Worm (Caenorhabditis elegans): Measurements from ENCODE around the gene C31B8.12.

ce11 chrV:2943859-2944258 lies 16.4 kb upstream of the C31B8.12 start, which contains the start of gene srw-137:
- TF ChIP-seq pqm-1 (tag; optimal IDR thresholded peaks at IDR 0.05) (no peak), ceh-32 (tag; optimal IDR thresholded peaks at IDR 0.05; ENCODE audit: poor library complexity) (no peak), nhr-11 (tag; optimal IDR thresholded peaks at IDR 0.05) (no peak), dve-1 (tag; optimal IDR thresholded peaks at IDR 0.05; ENCODE audit: insufficient read depth) (no peak), mes-2 (tag; optimal IDR thresholded peaks at IDR 0.05; ENCODE audit: poor library complexity, severe bottlenecking) (no peak), nhr-237 (tag; optimal IDR thresholded peaks at IDR 0.05) (no peak), rbr-2 (tag; optimal IDR thresholded peaks at IDR 0.05) (no peak), lin-29 (GFP tag; IDR thresholded peaks at IDR 0.05) (no peak)
